Worm (Caenorhabditis elegans): Measurements from ENCODE around the gene eif-2Bdelta.

The eif-2Bdelta gene

DNA sequence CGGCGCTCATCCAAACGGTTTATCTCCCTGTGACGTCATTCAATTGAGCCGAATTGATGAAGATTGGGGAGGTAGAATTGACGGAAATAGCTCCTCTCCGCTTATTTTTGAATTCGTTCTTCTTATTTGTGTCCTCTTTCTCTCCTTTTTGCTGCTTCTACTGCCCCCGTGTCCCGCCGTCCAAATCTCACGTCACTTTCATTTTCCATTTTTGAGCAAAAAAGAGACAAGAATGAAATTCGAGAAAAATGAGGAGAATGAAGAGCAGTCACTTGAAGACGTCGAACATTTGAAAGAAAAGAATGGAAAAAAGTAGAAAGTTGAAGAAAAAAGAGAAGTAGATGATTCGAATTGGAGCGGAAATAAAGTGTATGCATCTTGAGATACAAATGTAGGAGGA is 50.0 kb downstream of the eif-2Bdelta start:
- peak; percentile 19 for TF ChIP-seq sma-9 (GFP tag; optimal IDR thresholded peaks at IDR 0.05)
- no peak for TF ChIP-seq sma-9 (tag; optimal IDR thresholded peaks at IDR 0.05)
- TF ChIP-seq snpc-4 (tag; optimal IDR thresholded peaks at IDR 0.05): no peak
- TF ChIP-seq C34F6.9 (tag; optimal IDR thresholded peaks at IDR 0.05): peak; percentile 18
